Worm (Caenorhabditis elegans) whole organism, young adult: Measurements from ENCODE around the gene acdh-11.

Experiments used
- B0035.1 ChIP-seq: sonication (generic microtip); optimal IDR thresholded peaks from 2 replicates; lab custom pipeline; 2016; ENCODE audit warnings: missing genetic modification characterization, mild to moderate bottlenecking, missing compliant biosample characterization, missing genotype, missing genetic modification reagents
- B0261.1 ChIP-seq: sonication (generic microtip); optimal IDR thresholded peaks from 2 replicates; lab custom pipeline; 2016; ENCODE audit warnings: mild to moderate bottlenecking, missing genetic modification characterization, moderate library complexity, missing compliant biosample characterization
- B0336.3 ChIP-seq: fragments of 200-800 bp; sonication (Bioruptor generic); IDR thresholded peaks from 2 replicates; pipeline ENCODE4 v1.3.6; 2022; ENCODE audit warnings: missing genetic modification characterization, missing compliant biosample characterization
- C06A6.2 ChIP-seq: fragments of 200-800 bp; sonication (Bioruptor generic); conservative IDR thresholded peaks from 2 replicates; pipeline ENCODE4 v1.3.6; 2022; ENCODE audit warnings: missing genetic modification characterization, missing compliant biosample characterization
- F23B12.7 ChIP-seq: sonication (generic microtip); optimal IDR thresholded peaks from 2 replicates; lab custom pipeline; 2017; ENCODE audit warnings: missing genetic modification characterization, mild to moderate bottlenecking, missing compliant biosample characterization, antibody characterized with exemption, moderate library complexity; ENCODE audit not compliant: insufficient read depth
- F55B11.4 ChIP-seq: sonication (generic microtip); optimal IDR thresholded peaks from 2 replicates; lab custom pipeline; 2016; ENCODE audit warnings: missing compliant biosample characterization, missing genetic modification characterization, borderline replicate concordance; ENCODE audit not compliant: insufficient read depth
- K12H6.12 ChIP-seq: fragments of 200-800 bp; sonication (Bioruptor generic); optimal IDR thresholded peaks from 2 replicates; lab custom pipeline; 2018; ENCODE audit warnings: mild to moderate bottlenecking, missing genetic modification characterization, missing compliant biosample characterization
- Y53G8AR.9 ChIP-seq: fragments of 200-800 bp; sonication (Bioruptor generic); conservative IDR thresholded peaks from 2 replicates; pipeline ENCODE4 v1.3.6; 2022; ENCODE audit warnings: missing genetic modification reagents, missing genetic modification characterization, missing compliant biosample characterization
- Y56A3A.18 ChIP-seq: fragments of 200-800 bp; sonication (Bioruptor generic); IDR thresholded peaks from 2 replicates; pipeline ENCODE4 v1.3.6; 2022; ENCODE audit warnings: missing genetic modification reagents, missing genetic modification characterization, missing compliant biosample characterization
- Y79H2A.3 ChIP-seq: fragments of 200-800 bp; sonication (Bioruptor generic); conservative IDR thresholded peaks from 2 replicates; pipeline ENCODE4 v1.3.6; 2022; ENCODE audit warnings: missing genetic modification reagents, missing genetic modification characterization, missing compliant biosample characterization
- Y95B8A.8 ChIP-seq: fragments of 200-800 bp; sonication (Bioruptor generic); IDR thresholded peaks from 2 replicates; pipeline ENCODE4 v1.3.6; 2022; ENCODE audit warnings: missing genetic modification reagents, missing genetic modification characterization, missing compliant biosample characterization
- akir-1 ChIP-seq: fragments of 200-800 bp; sonication (Bioruptor generic); optimal IDR thresholded peaks from 2 replicates; lab custom pipeline; 2018; ENCODE audit warnings: mild to moderate bottlenecking, missing genetic modification characterization, moderate library complexity, missing compliant biosample characterization
- bed-1 ChIP-seq: fragments of 200-800 bp; sonication (Bioruptor generic); IDR thresholded peaks from 2 replicates; pipeline ENCODE4 v1.3.6; 2022; ENCODE audit warnings: missing genetic modification reagents, missing genetic modification characterization, missing compliant biosample characterization
- cebp-1 ChIP-seq, 2 experiments: fragments of 200-800 bp in 1 of 2; sonication (Bioruptor generic) in 1 of 2; sonication (generic microtip) in 1 of 2; IDR thresholded peaks in 1 of 2; optimal IDR thresholded peaks in 1 of 2; 2 replicates each; pipeline versions ENCODE4 v1.3.6 to Lab custom; 2017 to 2022; ENCODE audit warnings: missing compliant biosample characterization in 2 of 2, missing genetic modification characterization in 2 of 2, mild to moderate bottlenecking in 1 of 2, missing genetic modification reagents in 1 of 2, moderate library complexity in 1 of 2
- cebp-2 ChIP-seq: fragments of 200-800 bp; sonication (Bioruptor generic); IDR thresholded peaks from 2 replicates; pipeline ENCODE4 v1.3.6; 2022; ENCODE audit warnings: missing genetic modification characterization, missing compliant biosample characterization
- ceh-100 ChIP-seq: fragments of 200-800 bp; sonication (Bioruptor generic); IDR thresholded peaks from 2 replicates; pipeline ENCODE4 v1.3.6; 2022; ENCODE audit warnings: missing genetic modification reagents, missing genetic modification characterization, missing compliant biosample characterization
- ceh-58 ChIP-seq: fragments of 200-800 bp; sonication (Bioruptor generic); IDR thresholded peaks from 2 replicates; pipeline ENCODE4 v1.3.6; 2022; ENCODE audit warnings: missing genetic modification characterization, missing compliant biosample characterization
- ceh-91 ChIP-seq: fragments of 200-800 bp; sonication (Bioruptor generic); IDR thresholded peaks from 2 replicates; pipeline ENCODE4 v1.3.6; 2022; ENCODE audit warnings: missing genetic modification reagents, missing genetic modification characterization, missing compliant biosample characterization
- die-1 ChIP-seq: sonication (generic microtip); optimal IDR thresholded peaks from 2 replicates; lab custom pipeline; 2016; ENCODE audit warnings: missing genotype, mild to moderate bottlenecking, missing genetic modification characterization, missing compliant biosample characterization
- dox-1 ChIP-seq: fragments of 200-800 bp; sonication (Bioruptor generic); IDR thresholded peaks from 2 replicates; pipeline ENCODE4 v1.3.6; 2022; ENCODE audit warnings: missing genetic modification reagents, missing genetic modification characterization, missing compliant biosample characterization
- dpl-1 ChIP-seq: fragments of 150-350 bp; optimal IDR thresholded peaks from 2 replicates; lab custom pipeline; 2014; ENCODE audit warnings: missing biosample characterization, missing genetic modification reagents, missing genetic modification characterization
- egl-44 ChIP-seq: fragments of 200-800 bp; sonication (Bioruptor generic); IDR thresholded peaks from 2 replicates; pipeline ENCODE4 v1.3.6; 2022; ENCODE audit warnings: missing genetic modification reagents, missing genetic modification characterization, missing compliant biosample characterization
- ekl-4 ChIP-seq: fragments of 200-800 bp; sonication (Bioruptor generic); IDR thresholded peaks from 2 replicates; pipeline ENCODE4 v1.3.6; 2022; ENCODE audit warnings: missing genetic modification reagents, missing genetic modification characterization, missing compliant biosample characterization
- fkh-3 ChIP-seq: sonication (generic microtip); optimal IDR thresholded peaks from 2 replicates; lab custom pipeline; 2016; ENCODE audit warnings: mild to moderate bottlenecking, missing genetic modification characterization, missing compliant biosample characterization
- hmg-1.2 ChIP-seq: fragments of 200-800 bp; sonication (Bioruptor generic); IDR thresholded peaks from 2 replicates; pipeline ENCODE4 v1.3.6; 2022; ENCODE audit warnings: missing genetic modification reagents, missing genetic modification characterization, missing compliant biosample characterization
- hsf-1 ChIP-seq: fragments of 200-800 bp; sonication (Bioruptor generic); IDR thresholded peaks from 2 replicates; pipeline ENCODE4 v1.3.6; 2022; ENCODE audit warnings: missing genetic modification reagents, missing genetic modification characterization, missing compliant biosample characterization
- lin-35 ChIP-seq, 3 experiments: fragments of 150-350 bp in 2 of 3; sonication (generic microtip) in 1 of 3; optimal IDR thresholded peaks; 2 replicates each; lab custom pipeline; 2014 to 2018; ENCODE audit warnings: missing biosample characterization in 3 of 3, missing genetic modification characterization in 3 of 3, missing genetic modification reagents in 3 of 3
- lin-54 ChIP-seq: fragments of 200-800 bp; sonication (Bioruptor generic); optimal IDR thresholded peaks from 2 replicates; lab custom pipeline; 2018; ENCODE audit warnings: mild to moderate bottlenecking, missing genetic modification characterization, missing compliant biosample characterization
- madf-6 ChIP-seq: fragments of 200-800 bp; sonication (Bioruptor generic); IDR thresholded peaks from 2 replicates; pipeline ENCODE4 v1.3.6; 2022; ENCODE audit warnings: missing genetic modification reagents, missing genetic modification characterization, missing compliant biosample characterization
- mcd-1 ChIP-seq: fragments of 200-800 bp; sonication (Bioruptor generic); IDR thresholded peaks from 2 replicates; pipeline ENCODE4 v1.3.6; 2022; ENCODE audit warnings: missing genetic modification reagents, missing genetic modification characterization, missing compliant biosample characterization
- nfya-2 ChIP-seq: fragments of 200-800 bp; sonication (Bioruptor generic); IDR thresholded peaks from 2 replicates; pipeline ENCODE4 v1.3.6; 2022; ENCODE audit warnings: missing genetic modification reagents, missing genetic modification characterization, missing compliant biosample characterization
- pbrm-1 ChIP-seq: fragments of 200-800 bp; sonication (Bioruptor generic); IDR thresholded peaks from 2 replicates; pipeline ENCODE4 v1.3.6; 2022; ENCODE audit warnings: missing genetic modification reagents, missing genetic modification characterization, missing compliant biosample characterization
- rcor-1 ChIP-seq: fragments of 200-800 bp; sonication (Bioruptor generic); IDR thresholded peaks from 2 replicates; pipeline ENCODE4 v1.3.6; 2022; ENCODE audit warnings: missing genetic modification reagents, missing genetic modification characterization, missing compliant biosample characterization
- rec-8 ChIP-seq, 2 experiments: sonication (generic microtip); optimal IDR thresholded peaks; 2 replicates each; lab custom pipeline; 2016; ENCODE audit warnings: mild to moderate bottlenecking in 2 of 2, missing genetic modification characterization in 2 of 2, missing genetic modification reagents in 2 of 2, missing genotype in 2 of 2, missing biosample characterization in 1 of 2, missing compliant biosample characterization in 1 of 2, moderate library complexity in 1 of 2
- repo-1 ChIP-seq: sonication (generic microtip); optimal IDR thresholded peaks from 2 replicates; lab custom pipeline; 2017; ENCODE audit warnings: mild to moderate bottlenecking, missing genetic modification characterization, missing compliant biosample characterization
- rpc-1 ChIP-seq, 2 experiments: fragments of 150-350 bp in 1 of 2; sonication (generic microtip) in 1 of 2; optimal IDR thresholded peaks; 2 replicates each; lab custom pipeline; 2014 to 2018; ENCODE audit warnings: missing biosample characterization in 1 of 2, missing genetic modification characterization in 1 of 2, missing genetic modification reagents in 1 of 2, missing genotype in 1 of 2
- sea-2 ChIP-seq: fragments of 200-800 bp; sonication (Bioruptor generic); IDR thresholded peaks from 2 replicates; pipeline ENCODE4 v1.3.6; 2022; ENCODE audit warnings: missing genetic modification characterization, missing compliant biosample characterization
- snpc-3.4 ChIP-seq: sonication (generic microtip); optimal IDR thresholded peaks from 2 replicates; lab custom pipeline; 2017; ENCODE audit warnings: missing genetic modification characterization, mild to moderate bottlenecking, missing compliant biosample characterization, antibody characterized with exemption, moderate library complexity, missing genotype, missing genetic modification reagents
- somi-1 ChIP-seq: fragments of 200-800 bp; sonication (Bioruptor generic); optimal IDR thresholded peaks from 2 replicates; lab custom pipeline; 2018; ENCODE audit warnings: mild to moderate bottlenecking, missing genetic modification characterization, missing compliant biosample characterization
- tbp1 ChIP-seq: fragments of 200-800 bp; sonication (Bioruptor generic); optimal IDR thresholded peaks from 2 replicates; lab custom pipeline; 2018; ENCODE audit warnings: mild to moderate bottlenecking, missing genetic modification characterization, missing compliant biosample characterization
- tlf-1 ChIP-seq: fragments of 200-800 bp; sonication (Bioruptor generic); optimal IDR thresholded peaks from 2 replicates; lab custom pipeline; 2018; ENCODE audit warnings: mild to moderate bottlenecking, missing genetic modification characterization, missing compliant biosample characterization
- xnd-1 ChIP-seq: sonication (generic microtip); optimal IDR thresholded peaks from 2 replicates; lab custom pipeline; 2016; ENCODE audit warnings: missing genotype, missing genetic modification reagents, missing genetic modification characterization, missing compliant biosample characterization
- ztf-18 ChIP-seq: sonication (generic microtip); optimal IDR thresholded peaks from 2 replicates; lab custom pipeline; 2016; ENCODE audit warnings: missing genotype, mild to moderate bottlenecking, missing genetic modification characterization, missing compliant biosample characterization
- ztf-26 ChIP-seq: sonication (generic microtip); optimal IDR thresholded peaks from 2 replicates; lab custom pipeline; 2017; ENCODE audit warnings: missing genetic modification characterization, missing compliant biosample characterization
- ztf-28 ChIP-seq: fragments of 200-800 bp; sonication (Bioruptor generic); IDR thresholded peaks from 2 replicates; pipeline ENCODE4 v1.3.6; 2022; ENCODE audit warnings: missing genetic modification reagents, missing genetic modification characterization, missing compliant biosample characterization
- ztf-3 ChIP-seq: fragments of 200-800 bp; sonication (Bioruptor generic); optimal IDR thresholded peaks from 2 replicates; lab custom pipeline; 2018; ENCODE audit warnings: mild to moderate bottlenecking, missing genetic modification characterization, missing compliant biosample characterization

Gene acdh-11

ce11 chrIII:10599699-10600098 is 33.6 kb downstream of the acdh-11 start (continued):
- no peak for TF ChIP-seq sea-2 (GFP tag; lab: Robert Waterston, UW)
- peak; percentile 59; the same call in 1 of the 2 replicates for TF ChIP-seq cebp-1 (GFP tag; IDR thresholded peaks at IDR 0.05; lab: Robert Waterston, UW)
- TF ChIP-seq cebp-1 (tag; optimal IDR thresholded peaks at IDR 0.05; lab: Kevin White, UChicago), result peak; percentile 92
- TF ChIP-seq tbp1, result peak; percentile 1
- TF ChIP-seq repo-1 (tag; lab: Kevin White, UChicago), result no peak
- TF ChIP-seq rcor-1 (GFP tag; lab: Robert Waterston, UW), result peak; percentile 7; the same call in 1 of the 2 replicates
- no peak for TF ChIP-seq Y95B8A.8 (GFP tag; lab: Robert Waterston, UW)
- 0 out of 2 replicates have a peak, but pooled peaks have one; percentile 28 for TF ChIP-seq B0336.3
- TF ChIP-seq cebp-2 (GFP tag; lab: Robert Waterston, UW), result no peak
- TF ChIP-seq B0261.1 (tag; lab: Kevin White, UChicago), result no peak
- peak; percentile 29 for TF ChIP-seq K12H6.12
- no peak for TF ChIP-seq Y53G8AR.9
- 0 out of 2 replicates have a peak, but pooled peaks have one; percentile 9 for TF ChIP-seq ceh-100 (GFP tag; lab: Robert Waterston, UW)
- no peak for TF ChIP-seq lin-35 (GFP tag; optimal IDR thresholded peaks at IDR 0.05; lab: Kevin White, UChicago)
- no peak for TF ChIP-seq nfya-2 (GFP tag; lab: Robert Waterston, UW)
- no peak for TF ChIP-seq bed-1 (GFP tag; lab: Robert Waterston, UW)
- TF ChIP-seq pbrm-1 (GFP tag; lab: Robert Waterston, UW), result 0 out of 2 replicates have a peak, but pooled peaks have one; percentile 26
- peak; percentile 70 for TF ChIP-seq mcd-1 (GFP tag; lab: Robert Waterston, UW)

- TF ChIP-seq fkh-3 (tag; lab: Kevin White, UChicago) (no peak), rpc-1 (optimal IDR thresholded peaks at IDR 0.05; lab: Kevin White, UChicago) (no peak), rpc-1 (tag; optimal IDR thresholded peaks at IDR 0.05; lab: Kevin White, UChicago) (no peak), F55B11.4 (tag; lab: Kevin White, UChicago) (no peak), die-1 (no peak), akir-1 (GFP tag; lab: Kevin White, UChicago) (no peak), xnd-1 (tag; lab: Kevin White, UChicago) (peak; percentile 94), hmg-1.2 (GFP tag; lab: Robert Waterston, UW) (peak; percentile 21; the same call in 1 of the 2 replicates), somi-1 (GFP tag; lab: Kevin White, UChicago) (no peak), ztf-18 (tag; lab: Kevin White, UChicago) (no peak), snpc-3.4 (tag; lab: Kevin White, UChicago) (peak; percentile 8), ekl-4 (GFP tag; lab: Robert Waterston, UW) (no peak), ceh-91 (GFP tag; lab: Robert Waterston, UW) (peak; percentile 84), C06A6.2 (GFP tag; lab: Robert Waterston, UW) (no peak), dox-1 (GFP tag; lab: Robert Waterston, UW) (no peak), Y79H2A.3 (GFP tag; lab: Robert Waterston, UW) (0 out of 2 replicates have a peak, but pooled peaks have one; percentile 26), hsf-1 (GFP tag; lab: Robert Waterston, UW) (0 out of 2 replicates have a peak, but pooled peaks have one; percentile 28), lin-54 (GFP tag; lab: Kevin White, UChicago) (peak; percentile 54), Y56A3A.18 (GFP tag; lab: Robert Waterston, UW) (no peak), ztf-3 (GFP tag; lab: Kevin White, UChicago) (no peak), F23B12.7 (tag; lab: Kevin White, UChicago) (no peak), K12H6.12 (no peak), tlf-1 (GFP tag; lab: Kevin White, UChicago) (peak; percentile 55), egl-44 (no peak), tbp1 (peak; percentile 14), B0035.1 (tag; lab: Kevin White, UChicago) (no peak), ztf-28 (GFP tag; lab: Robert Waterston, UW) (no peak), ceh-58 (GFP tag; lab: Robert Waterston, UW) (no peak), dpl-1 (GFP tag; lab: Kevin White, UChicago) (peak; percentile 27), rec-8 (tag; optimal IDR thresholded peaks at IDR 0.05; lab: Kevin White, UChicago) (no peak), ztf-26 (tag; lab: Kevin White, UChicago) (no peak), madf-6 (GFP tag; lab: Robert Waterston, UW) (peak; percentile 93)
Measured at ce11 chrIII:10600138-10600626, 34.1 kb downstream of the acdh-11 start, which contains the start of gene epg-6. Gene epg-6, minus strand, starts transcription at chrIII:10600188.
